Worm (Caenorhabditis elegans) whole organism, L4 larva: ENCODE data around the gene glb-21.

ENCODE experiments used
- D1046.2 ChIP-seq: fragments of 200-800 bp; sonication (Bioruptor generic); IDR thresholded peaks from 2 replicates; pipeline ENCODE4 v1.3.6; 2022; ENCODE audit warnings: missing genetic modification characterization, missing compliant biosample characterization
- F26F4.8 ChIP-seq: fragments of 200-800 bp; sonication (Bioruptor generic); conservative IDR thresholded peaks from 2 replicates; pipeline ENCODE4 v1.3.6; 2022; ENCODE audit warnings: missing genetic modification characterization, missing compliant biosample characterization
- F37D6.2 ChIP-seq: sonication (generic microtip); optimal IDR thresholded peaks from 2 replicates; lab custom pipeline; 2016; ENCODE audit warnings: mild to moderate bottlenecking, missing genetic modification characterization, missing compliant biosample characterization
- R02D3.7 ChIP-seq: fragments of 150-350 bp; sonication (generic microtip); optimal IDR thresholded peaks from 3 replicates; lab custom pipeline; 2014; ENCODE audit warnings: missing biosample characterization, missing genetic modification characterization
- T26A8.4 ChIP-seq: fragments of 200-800 bp; sonication (Bioruptor generic); IDR thresholded peaks from 2 replicates; pipeline ENCODE4 v1.3.6; 2022; ENCODE audit warnings: missing genetic modification characterization, missing compliant biosample characterization
- ZK546.5 ChIP-seq, 2 experiments: sonication (generic microtip); optimal IDR thresholded peaks; 2 replicates each; lab custom pipeline; 2017; ENCODE audit warnings: missing biosample characterization in 2 of 2, missing genetic modification characterization in 2 of 2
- aha-1 ChIP-seq: fragments of 150-350 bp; peaks from one replicate; lab custom pipeline; 2014; ENCODE audit warnings: missing biosample characterization, missing genetic modification characterization
- aly-2 ChIP-seq: sonication (generic microtip); optimal IDR thresholded peaks from 2 replicates; lab custom pipeline; 2018; ENCODE audit warnings: missing biosample characterization, missing genetic modification characterization
- arid-1 ChIP-seq: fragments of 200-800 bp; sonication (Bioruptor generic); conservative IDR thresholded peaks from 2 replicates; pipeline ENCODE4 v1.3.6; 2022; ENCODE audit warnings: missing genetic modification reagents, missing genetic modification characterization, missing compliant biosample characterization
- ceh-20 ChIP-seq: fragments of 200-800 bp; sonication (Bioruptor generic); IDR thresholded peaks from 2 replicates; pipeline ENCODE4 v1.3.6; 2022; ENCODE audit warnings: missing genetic modification reagents, missing genetic modification characterization, missing compliant biosample characterization
- ceh-28 ChIP-seq: fragments of 150-350 bp; optimal IDR thresholded peaks from 2 replicates; lab custom pipeline; 2014; ENCODE audit warnings: missing biosample characterization, missing genetic modification reagents, missing genetic modification characterization
- ceh-62 ChIP-seq: sonication (generic microtip); optimal IDR thresholded peaks from 2 replicates; lab custom pipeline; 2017; ENCODE audit warnings: missing biosample characterization, missing genetic modification characterization
- ceh-82 ChIP-seq: sonication (generic microtip); optimal IDR thresholded peaks from 2 replicates; lab custom pipeline; 2017; ENCODE audit warnings: missing biosample characterization, missing genetic modification characterization
- cey-2 ChIP-seq: sonication (generic microtip); optimal IDR thresholded peaks from 3 replicates; lab custom pipeline; 2017; ENCODE audit warnings: missing genetic modification characterization, mild to moderate bottlenecking, missing compliant biosample characterization, antibody characterized with exemption, borderline replicate concordance; ENCODE audit not compliant: insufficient read depth
- ctbp-1 ChIP-seq: fragments of 200-800 bp; sonication (Bioruptor generic); IDR thresholded peaks from 2 replicates; pipeline ENCODE4 v1.3.6; 2022; ENCODE audit warnings: missing genetic modification reagents, missing genetic modification characterization, missing compliant biosample characterization
- daf-12 ChIP-seq: fragments of 150-350 bp; optimal IDR thresholded peaks from 2 replicates; lab custom pipeline; 2014; ENCODE audit warnings: missing biosample characterization, missing genetic modification reagents, missing genetic modification characterization
- daf-19 ChIP-seq: fragments of 200-800 bp; sonication (Bioruptor generic); conservative IDR thresholded peaks from 2 replicates; pipeline ENCODE4 v1.3.6; 2022; ENCODE audit warnings: missing genetic modification characterization, missing compliant biosample characterization
- daf-8 ChIP-seq: fragments of 200-800 bp; sonication (Bioruptor generic); IDR thresholded peaks from 2 replicates; pipeline ENCODE4 v1.3.6; 2022; ENCODE audit warnings: missing genetic modification characterization, missing compliant biosample characterization
- dpl-1 ChIP-seq: fragments of 150-350 bp; optimal IDR thresholded peaks from 2 replicates; lab custom pipeline; 2014; ENCODE audit warnings: missing biosample characterization, missing genetic modification reagents, missing genetic modification characterization
- duxl-1 ChIP-seq: sonication (generic microtip); optimal IDR thresholded peaks from 2 replicates; lab custom pipeline; 2016; ENCODE audit warnings: mild to moderate bottlenecking, missing genetic modification characterization, moderate library complexity, missing compliant biosample characterization; ENCODE audit not compliant: poor library complexity
- egl-27 ChIP-seq: sonication (generic microtip); optimal IDR thresholded peaks from 3 replicates; lab custom pipeline; 2017; ENCODE audit warnings: missing biosample characterization, missing genetic modification reagents, missing genetic modification characterization
- gei-8 ChIP-seq: fragments of 200-800 bp; sonication (Bioruptor generic); optimal IDR thresholded peaks from 2 replicates; lab custom pipeline; 2018; ENCODE audit warnings: mild to moderate bottlenecking, missing genetic modification characterization, missing compliant biosample characterization
- hif-1 ChIP-seq, 2 experiments: sonication (generic microtip); optimal IDR thresholded peaks; 2 replicates each; lab custom pipeline; 2016 to 2017; ENCODE audit warnings: missing compliant biosample characterization in 2 of 2, missing genetic modification characterization in 2 of 2, missing genetic modification reagents in 2 of 2, missing genotype in 2 of 2, mild to moderate bottlenecking in 1 of 2
- hlh-11 ChIP-seq: fragments of 200-800 bp; sonication (Bioruptor generic); optimal IDR thresholded peaks from 2 replicates; lab custom pipeline; 2018; ENCODE audit warnings: mild to moderate bottlenecking, missing genetic modification characterization, missing compliant biosample characterization
- hlh-30 ChIP-seq: sonication (generic microtip); optimal IDR thresholded peaks from 2 replicates; lab custom pipeline; 2017; ENCODE audit warnings: antibody characterized with exemption, mild to moderate bottlenecking, missing genetic modification characterization, missing compliant biosample characterization; ENCODE audit not compliant: insufficient read depth
- jun-1 ChIP-seq: fragments of 150-350 bp; optimal IDR thresholded peaks from 2 replicates; lab custom pipeline; 2014; ENCODE audit warnings: missing biosample characterization, missing genetic modification reagents, missing genetic modification characterization
- lim-7 ChIP-seq: fragments of 200-800 bp; sonication (Bioruptor generic); IDR thresholded peaks from 2 replicates; pipeline ENCODE4 v1.3.6; 2022; ENCODE audit warnings: missing genetic modification characterization, missing compliant biosample characterization
- lin-13 ChIP-seq: fragments of 150-350 bp; optimal IDR thresholded peaks from 2 replicates; lab custom pipeline; 2014; ENCODE audit warnings: missing biosample characterization, missing genetic modification reagents, missing genetic modification characterization
- lin-29 ChIP-seq: fragments of 200-800 bp; sonication (Bioruptor generic); IDR thresholded peaks from 2 replicates; pipeline ENCODE4 v1.3.6; 2022; ENCODE audit warnings: missing genetic modification reagents, missing genetic modification characterization, missing compliant biosample characterization
- lir-3 ChIP-seq: sonication (generic microtip); optimal IDR thresholded peaks from 2 replicates; lab custom pipeline; 2016; ENCODE audit warnings: mild to moderate bottlenecking, missing genetic modification characterization, missing compliant biosample characterization
- lsy-2 ChIP-seq, 2 experiments: fragments of 150-350 bp in 1 of 2; sonication (generic microtip) in 1 of 2; optimal IDR thresholded peaks; 2 replicates each; lab custom pipeline; 2014 to 2017; ENCODE audit warnings: missing biosample characterization in 2 of 2, missing genetic modification characterization in 2 of 2
- mep-1 ChIP-seq: fragments of 150-350 bp; sonication (generic microtip); optimal IDR thresholded peaks from 3 replicates; lab custom pipeline; 2014; ENCODE audit warnings: missing biosample characterization, missing genetic modification characterization
- mxl-3 ChIP-seq: fragments of 200-800 bp; sonication (Bioruptor generic); optimal IDR thresholded peaks from 2 replicates; lab custom pipeline; 2018; ENCODE audit warnings: mild to moderate bottlenecking, missing genetic modification characterization, missing compliant biosample characterization
- nhr-11 ChIP-seq: fragments of 150-350 bp; optimal IDR thresholded peaks from 2 replicates; lab custom pipeline; 2014; ENCODE audit warnings: missing biosample characterization, missing genetic modification characterization
- nhr-111 ChIP-seq: fragments of 200-800 bp; sonication (Bioruptor generic); optimal IDR thresholded peaks from 2 replicates; lab custom pipeline; 2018; ENCODE audit warnings: mild to moderate bottlenecking, missing genetic modification characterization, missing compliant biosample characterization
- nhr-237 ChIP-seq: sonication (generic microtip); optimal IDR thresholded peaks from 2 replicates; lab custom pipeline; 2017; ENCODE audit warnings: missing biosample characterization, missing genetic modification characterization
- nhr-25 ChIP-seq: sonication (generic microtip); optimal IDR thresholded peaks from 2 replicates; lab custom pipeline; 2017; ENCODE audit warnings: missing genetic modification characterization, mild to moderate bottlenecking, missing compliant biosample characterization, antibody characterized with exemption, moderate library complexity, borderline replicate concordance; ENCODE audit not compliant: insufficient read depth
- nhr-28 ChIP-seq: fragments of 150-350 bp; optimal IDR thresholded peaks from 2 replicates; lab custom pipeline; 2014; ENCODE audit warnings: missing biosample characterization, missing genetic modification characterization
- nhr-42 ChIP-seq: fragments of 200-800 bp; sonication (Bioruptor generic); IDR thresholded peaks from 2 replicates; pipeline ENCODE4 v1.3.6; 2022; ENCODE audit warnings: missing genetic modification characterization, missing compliant biosample characterization
- pqm-1 ChIP-seq: sonication (generic microtip); optimal IDR thresholded peaks from 2 replicates; lab custom pipeline; 2017; ENCODE audit warnings: missing biosample characterization, missing genetic modification characterization
- saeg-2 ChIP-seq: fragments of 200-800 bp; sonication (Bioruptor generic); IDR thresholded peaks from 2 replicates; pipeline ENCODE4 v1.3.6; 2022; ENCODE audit warnings: missing genetic modification reagents, missing genetic modification characterization, missing compliant biosample characterization
- spr-1 ChIP-seq: sonication (generic microtip); optimal IDR thresholded peaks from 2 replicates; lab custom pipeline; 2016; ENCODE audit warnings: mild to moderate bottlenecking, missing genetic modification characterization, missing compliant biosample characterization
- spr-3 ChIP-seq: fragments of 200-800 bp; sonication (Bioruptor generic); optimal IDR thresholded peaks from 2 replicates; lab custom pipeline; 2018; ENCODE audit warnings: mild to moderate bottlenecking, missing genetic modification characterization, missing compliant biosample characterization
- tag-97 ChIP-seq: fragments of 200-800 bp; sonication (Bioruptor generic); IDR thresholded peaks from 2 replicates; pipeline ENCODE4 v1.3.6; 2022; ENCODE audit warnings: missing genetic modification characterization, missing compliant biosample characterization
- unc-62 ChIP-seq, 3 experiments: fragments of 150-350 bp in 1 of 3; sonication (generic microtip); optimal IDR thresholded peaks in 2 of 3; peaks in 1 of 3; 1 replicate in 1 of 3; 2 replicates in 2 of 3; lab custom pipeline; 2014 to 2017; ENCODE audit warnings: missing biosample characterization in 3 of 3, missing genetic modification characterization in 3 of 3, missing genetic modification reagents in 3 of 3, missing genotype in 1 of 3
- vab-7 ChIP-seq: fragments of 200-800 bp; sonication (Bioruptor generic); IDR thresholded peaks from 2 replicates; pipeline ENCODE4 v1.3.6; 2022; ENCODE audit warnings: missing genetic modification reagents, missing genetic modification characterization, missing compliant biosample characterization
- zag-1 ChIP-seq: fragments of 150-350 bp; optimal IDR thresholded peaks from 2 replicates; lab custom pipeline; 2014; ENCODE audit warnings: missing biosample characterization, missing genetic modification characterization
- zfp-3 ChIP-seq: fragments of 200-800 bp; sonication (Bioruptor generic); conservative IDR thresholded peaks from 2 replicates; pipeline ENCODE4 v1.3.6; 2022; ENCODE audit warnings: missing genetic modification reagents, missing genetic modification characterization, missing compliant biosample characterization
- ztf-11 ChIP-seq: fragments of 150-350 bp; optimal IDR thresholded peaks from 2 replicates; lab custom pipeline; 2014; ENCODE audit warnings: missing biosample characterization, missing genetic modification characterization

glb-21 gene

ce11 chrIV:10711729-10712128, at the start of gene glb-21:
TSS of gene glb-21 (minus strand) at chrIV:10711794.
- no peak for TF ChIP-seq ceh-82 (tag; lab: Kevin White, UChicago)
- TF ChIP-seq unc-62 (GFP tag; optimal IDR thresholded peaks at IDR 0.05 in 1 of 2; lab: Kevin White, UChicago), result peak in 1 of 2 experiments; percentile 10
- TF ChIP-seq unc-62 (tag; optimal IDR thresholded peaks at IDR 0.05; lab: Kevin White, UChicago), result no peak
- no peak for TF ChIP-seq nhr-42
- no peak for TF ChIP-seq ceh-28
- no peak for TF ChIP-seq tag-97 (GFP tag; lab: Robert Waterston, UW)
- TF ChIP-seq daf-8 (GFP tag; lab: Robert Waterston, UW), result no peak
- no peak for TF ChIP-seq lsy-2 (tag; optimal IDR thresholded peaks at IDR 0.05; lab: Kevin White, UChicago)
- peak; percentile 60 for TF ChIP-seq aha-1 (tag; lab: Kevin White, UChicago)
- TF ChIP-seq spr-1 (tag; lab: Kevin White, UChicago), result no peak

ce11 chrIV:10761344-10761743, 49.8 kb upstream of the glb-21 start, which contains the start of gene ugt-54:
TSS of gene ugt-54 (plus strand) at chrIV:10761698.
- no peak for TF ChIP-seq daf-8 (GFP tag; lab: Robert Waterston, UW)
- no peak for TF ChIP-seq cey-2 (tag; lab: Kevin White, UChicago)
- TF ChIP-seq lir-3, result no peak
- TF ChIP-seq vab-7 (GFP tag; lab: Robert Waterston, UW), result no peak
- no peak for TF ChIP-seq lin-29 (GFP tag; lab: Robert Waterston, UW)
- no peak for TF ChIP-seq unc-62 (GFP tag; optimal IDR thresholded peaks at IDR 0.05 in 1 of 2; lab: Kevin White, UChicago)
- no peak for TF ChIP-seq unc-62 (tag; optimal IDR thresholded peaks at IDR 0.05; lab: Kevin White, UChicago)
- no peak for TF ChIP-seq lsy-2 (tag; optimal IDR thresholded peaks at IDR 0.05; lab: Kevin White, UChicago)
- no peak for TF ChIP-seq ceh-28
- TF ChIP-seq nhr-11 (tag; lab: Kevin White, UChicago), result no peak
- no peak for TF ChIP-seq ctbp-1 (GFP tag; lab: Robert Waterston, UW)
- TF ChIP-seq zag-1 (tag; lab: Kevin White, UChicago), result no peak
- no peak for TF ChIP-seq daf-19 (GFP tag; lab: Robert Waterston, UW)
- TF ChIP-seq zfp-3 (GFP tag; lab: Robert Waterston, UW), result no peak
- no peak for TF ChIP-seq egl-27
- no peak for TF ChIP-seq arid-1
- no peak for TF ChIP-seq spr-3 (GFP tag; lab: Kevin White, UChicago)
- no peak for TF ChIP-seq dpl-1 (GFP tag; lab: Kevin White, UChicago)
- no peak for TF ChIP-seq F26F4.8
- TF ChIP-seq mep-1 (tag; lab: Kevin White, UChicago), result no peak
- TF ChIP-seq saeg-2 (GFP tag; lab: Robert Waterston, UW), result no peak
- TF ChIP-seq nhr-111 (GFP tag; lab: Kevin White, UChicago), result no peak
- no peak for TF ChIP-seq gei-8
- TF ChIP-seq lin-13, result no peak
- TF ChIP-seq ceh-62, result no peak
- no peak for TF ChIP-seq T26A8.4 (GFP tag; lab: Robert Waterston, UW)
- no peak for TF ChIP-seq jun-1 (tag; lab: Kevin White, UChicago)
- TF ChIP-seq pqm-1 (tag; lab: Kevin White, UChicago), result peak; percentile 31
- no peak for TF ChIP-seq R02D3.7
- TF ChIP-seq F37D6.2, result no peak
- no peak for TF ChIP-seq nhr-237 (tag; lab: Kevin White, UChicago)
- no peak for TF ChIP-seq nhr-25 (tag; lab: Kevin White, UChicago)
- peak; percentile 68 for TF ChIP-seq nhr-28
- no peak for TF ChIP-seq ZK546.5 (tag; optimal IDR thresholded peaks at IDR 0.05; lab: Kevin White, UChicago)
- TF ChIP-seq hif-1 (tag; optimal IDR thresholded peaks at IDR 0.05; lab: Kevin White, UChicago), result no peak
- no peak for TF ChIP-seq D1046.2 (GFP tag; lab: Robert Waterston, UW)
- TF ChIP-seq ceh-20 (GFP tag; lab: Robert Waterston, UW), result no peak
- no peak for TF ChIP-seq lim-7 (GFP tag; lab: Robert Waterston, UW)
- TF ChIP-seq daf-12 (tag; lab: Kevin White, UChicago), result no peak
- peak; percentile 37 for TF ChIP-seq hlh-30
- peak; percentile 80 for TF ChIP-seq hlh-11 (tag; lab: Kevin White, UChicago)
- TF ChIP-seq aly-2 (tag; lab: Kevin White, UChicago), result no peak
- TF ChIP-seq duxl-1 (tag; lab: Kevin White, UChicago), result no peak
- no peak for TF ChIP-seq ztf-11 (tag; lab: Kevin White, UChicago)
- no peak for TF ChIP-seq mxl-3
- no peak for TF ChIP-seq aha-1 (tag; lab: Kevin White, UChicago)
